Fruit fly (Drosophila melanogaster): Measurements from ENCODE around the gene CG11134.

dm6 chrX:13747635-13748467 is 10.1 kb downstream of the CG11134 start:
- TF ChIP-seq chinmo (GFP tag; IDR thresholded peaks at IDR 0.05; ENCODE audit: partially characterized antibody) (no peak), slp2 (GFP tag; optimal IDR thresholded peaks at IDR 0.05) (no peak), crc (GFP tag; optimal IDR thresholded peaks at IDR 0.05) (no peak), tup (GFP tag; optimal IDR thresholded peaks at IDR 0.05) (no peak), HLHmδ (GFP tag; optimal IDR thresholded peaks at IDR 0.05) (no peak), chn (GFP tag; optimal IDR thresholded peaks at IDR 0.05) (no peak), repo (GFP tag; optimal IDR thresholded peaks at IDR 0.05) (no peak), Sox102F (GFP tag; optimal IDR thresholded peaks at IDR 0.05) (no peak), dimm (GFP tag; IDR thresholded peaks at IDR 0.05) (no peak), Sin3A (optimal IDR thresholded peaks at IDR 0.05) (no peak), stwl (tag; optimal IDR thresholded peaks at IDR 0.05) (no peak)

Data from whole organism, embryonic.